Worm (Caenorhabditis elegans) whole organism, late embryonic: ENCODE results near the gene ZC239.4.

ENCODE experiments used
- dmd-4 ChIP-seq: sonication (generic microtip); optimal IDR thresholded peaks from 2 replicates; lab custom pipeline; 2016; ENCODE audit warnings: borderline replicate concordance, missing genetic modification characterization, missing compliant biosample characterization
- tbx-2 ChIP-seq: sonication (generic microtip); optimal IDR thresholded peaks from 2 replicates; lab custom pipeline; 2016; ENCODE audit warnings: missing genetic modification characterization, missing compliant biosample characterization

- no peak for TF ChIP-seq tbx-2 (tag; lab: Kevin White, UChicago)
- TF ChIP-seq dmd-4 (tag; lab: Kevin White, UChicago): no peak
Measured at ce11 chrII:3185848-3186247, 28.1 kb upstream of the ZC239.4 start.
